Fruit fly (Drosophila melanogaster) whole organism, embryonic: ENCODE data around the gene CG44158.

ENCODE experiments used
- BEAF-32 ChIP-seq: fragments of 200-800 bp; sonication (Bioruptor generic); optimal IDR thresholded peaks from 3 replicates; lab custom pipeline; 2017; ENCODE audit warnings: missing biosample characterization, missing genetic modification characterization, mild to moderate bottlenecking, moderate library complexity, missing genetic modification reagents
- Bgb ChIP-seq: fragments of 200-800 bp; sonication (Bioruptor generic); IDR thresholded peaks from 2 replicates; pipeline ENCODE4 v1.3.6; 2022; ENCODE audit warnings: missing biosample characterization, missing genetic modification characterization; ENCODE audit not compliant: partially characterized antibody
- CG10267 ChIP-seq: fragments of 200-800 bp; sonication (Bioruptor generic); optimal IDR thresholded peaks from 2 replicates; lab custom pipeline; 2018; ENCODE audit warnings: missing biosample characterization, mild to moderate bottlenecking, missing genetic modification characterization, moderate library complexity
- CG10274 ChIP-seq: fragments of 200-800 bp; sonication (Bioruptor generic); optimal IDR thresholded peaks from 3 replicates; lab custom pipeline; 2017; ENCODE audit warnings: missing biosample characterization, mild to moderate bottlenecking, missing genetic modification characterization
- CG10462 ChIP-seq: fragments of 200-800 bp; sonication (Bioruptor generic); optimal IDR thresholded peaks from 2 replicates; lab custom pipeline; 2016; ENCODE audit warnings: missing biosample characterization, missing genetic modification characterization
- CG11696 ChIP-seq: fragments of 200-800 bp; sonication (Bioruptor generic); IDR thresholded peaks from 2 replicates; pipeline ENCODE4 v1.3.6; 2022; ENCODE audit warnings: missing biosample characterization, missing genetic modification characterization
- CG16813 ChIP-seq: fragments of 200-800 bp; sonication (Bioruptor generic); IDR thresholded peaks from 3 replicates; pipeline ENCODE4 v1.3.6; 2022; ENCODE audit warnings: missing biosample characterization, missing genetic modification characterization; ENCODE audit not compliant: partially characterized antibody
- CG2116 ChIP-seq: fragments of 200-800 bp; sonication (Bioruptor generic); optimal IDR thresholded peaks from 3 replicates; lab custom pipeline; 2018; ENCODE audit warnings: missing biosample characterization, mild to moderate bottlenecking, missing genetic modification characterization
- CG2889 ChIP-seq: fragments of 200-800 bp; sonication (Bioruptor generic); IDR thresholded peaks from 3 replicates; pipeline ENCODE4 v1.3.6; 2022; ENCODE audit warnings: missing biosample characterization, missing genetic modification characterization
- CG3163 ChIP-seq: fragments of 200-800 bp; sonication (Bioruptor generic); optimal IDR thresholded peaks from 3 replicates; lab custom pipeline; 2016; ENCODE audit warnings: missing biosample characterization, missing genetic modification characterization
- CG32532 ChIP-seq: fragments of 200-800 bp; sonication (Bioruptor generic); IDR thresholded peaks from 2 replicates; pipeline ENCODE4 v1.3.6; 2022; ENCODE audit warnings: missing biosample characterization, missing genetic modification characterization
- CG42726 ChIP-seq: fragments of 200-800 bp; sonication (Bioruptor generic); IDR thresholded peaks from 2 replicates; pipeline ENCODE4 v1.3.6; 2022; ENCODE audit warnings: missing biosample characterization, missing genetic modification characterization; ENCODE audit not compliant: partially characterized antibody
- CG4282 ChIP-seq: fragments of 200-800 bp; sonication (Bioruptor generic); optimal IDR thresholded peaks from 2 replicates; lab custom pipeline; 2016; ENCODE audit warnings: missing biosample characterization, missing genetic modification characterization
- CG4617 ChIP-seq: fragments of 200-800 bp; sonication (Bioruptor generic); optimal IDR thresholded peaks from 3 replicates; lab custom pipeline; 2016; ENCODE audit warnings: missing biosample characterization, missing genetic modification characterization, borderline replicate concordance
- CG4820 ChIP-seq: fragments of 200-800 bp; sonication (Bioruptor generic); optimal IDR thresholded peaks from 3 replicates; lab custom pipeline; 2016; ENCODE audit warnings: missing biosample characterization, missing genetic modification characterization
- CG7745 ChIP-seq: fragments of 200-800 bp; sonication (Bioruptor generic); optimal IDR thresholded peaks from 2 replicates; lab custom pipeline; 2018; ENCODE audit warnings: missing biosample characterization, mild to moderate bottlenecking, missing genetic modification characterization, moderate library complexity
- CG8478 ChIP-seq: fragments of >200 bp; optimal IDR thresholded peaks from 2 replicates; lab custom pipeline; 2018
- CG8924 ChIP-seq: fragments of 200-800 bp; optimal IDR thresholded peaks from 3 replicates; lab custom pipeline; 2019; ENCODE audit warnings: missing biosample characterization, mild to moderate bottlenecking, missing genetic modification characterization, moderate library complexity
- CG9797 ChIP-seq: fragments of 200-800 bp; sonication (Bioruptor generic); optimal IDR thresholded peaks from 3 replicates; lab custom pipeline; 2018; ENCODE audit warnings: missing biosample characterization, mild to moderate bottlenecking, missing genetic modification characterization
- CTCF ChIP-seq: fragments of 200-800 bp; sonication (Bioruptor generic); optimal IDR thresholded peaks from 2 replicates; lab custom pipeline; 2017; ENCODE audit warnings: missing biosample characterization, mild to moderate bottlenecking, missing genetic modification characterization, moderate library complexity
- Dad ChIP-seq: fragments of 200-800 bp; sonication (Bioruptor generic); optimal IDR thresholded peaks from 3 replicates; lab custom pipeline; 2016; ENCODE audit warnings: missing biosample characterization, missing genetic modification characterization
- Dp ChIP-seq: fragments of 200-800 bp; sonication (Bioruptor generic); optimal IDR thresholded peaks from 2 replicates; lab custom pipeline; 2018; ENCODE audit warnings: missing biosample characterization, mild to moderate bottlenecking, missing genetic modification characterization, moderate library complexity
- Dref ChIP-seq: fragments of 200-800 bp; sonication (Bioruptor generic); IDR thresholded peaks from 2 replicates; pipeline ENCODE4 v1.3.6; 2022; ENCODE audit warnings: missing biosample characterization, missing genetic modification characterization
- E2f2 ChIP-seq: fragments of 200-800 bp; sonication (Bioruptor generic); IDR thresholded peaks from 2 replicates; pipeline ENCODE4 v1.3.6; 2022; ENCODE audit warnings: missing biosample characterization, missing genetic modification characterization
- Ets65A ChIP-seq: fragments of 200-800 bp; sonication (Bioruptor generic); peaks from one replicate; lab custom pipeline; 2016; ENCODE audit warnings: missing biosample characterization, missing genetic modification characterization
- HmgZ ChIP-seq: fragments of 200-800 bp; sonication (Bioruptor generic); optimal IDR thresholded peaks from 2 replicates; lab custom pipeline; 2018; ENCODE audit warnings: missing biosample characterization, mild to moderate bottlenecking, missing genetic modification characterization
- Kr ChIP-seq: fragments of 200-800 bp; sonication (Bioruptor generic); optimal IDR thresholded peaks from 2 replicates; lab custom pipeline; 2017; ENCODE audit warnings: missing biosample characterization, mild to moderate bottlenecking, missing genetic modification characterization
- MBD-R2 ChIP-seq: fragments of 200-800 bp; sonication (Bioruptor generic); IDR thresholded peaks from 2 replicates; pipeline ENCODE4 v1.3.6; 2022; ENCODE audit warnings: missing biosample characterization, missing genetic modification characterization
- Med ChIP-seq: fragments of 200-800 bp; sonication (Bioruptor generic); peaks from one replicate; lab custom pipeline; 2016; ENCODE audit warnings: missing biosample characterization, missing genetic modification characterization, mild to moderate bottlenecking, inconsistent platforms, moderate library complexity
- Poxn ChIP-seq: fragments of 200-800 bp; sonication (Bioruptor generic); IDR thresholded peaks from 2 replicates; pipeline ENCODE4 v1.3.6; 2022; ENCODE audit warnings: missing biosample characterization, missing genetic modification characterization
- Scr ChIP-seq: fragments of 200-800 bp; sonication (Bioruptor generic); IDR thresholded peaks from 2 replicates; pipeline ENCODE4 v1.3.6; 2022; ENCODE audit warnings: missing biosample characterization, missing genetic modification characterization; ENCODE audit not compliant: partially characterized antibody
- Sin3A ChIP-seq: fragments of >200 bp; optimal IDR thresholded peaks from 2 replicates; lab custom pipeline; 2018
- Sox102F ChIP-seq: fragments of 200-800 bp; sonication (Bioruptor generic); optimal IDR thresholded peaks from 2 replicates; lab custom pipeline; 2018; ENCODE audit warnings: missing biosample characterization, mild to moderate bottlenecking, missing genetic modification characterization, moderate library complexity
- croc ChIP-seq: fragments of 200-800 bp; sonication (Bioruptor generic); conservative IDR thresholded peaks from 3 replicates; pipeline ENCODE4 v1.3.6; 2022; ENCODE audit warnings: missing biosample characterization, missing genetic modification characterization
- eyg ChIP-seq: fragments of 200-800 bp; sonication (Bioruptor generic); optimal IDR thresholded peaks from 3 replicates; lab custom pipeline; 2016; ENCODE audit warnings: missing biosample characterization, missing genetic modification characterization
- gcm ChIP-seq: fragments of 200-800 bp; sonication (Bioruptor generic); optimal IDR thresholded peaks from 2 replicates; lab custom pipeline; 2019; ENCODE audit warnings: missing biosample characterization, mild to moderate bottlenecking, missing genetic modification characterization, moderate library complexity
- gcm2 ChIP-seq: fragments of 200-800 bp; sonication (Bioruptor generic); optimal IDR thresholded peaks from 2 replicates; lab custom pipeline; 2016; ENCODE audit warnings: missing biosample characterization, missing genetic modification characterization
- gfzf ChIP-seq: fragments of 200-800 bp; sonication (Bioruptor generic); optimal IDR thresholded peaks from 2 replicates; lab custom pipeline; 2016; ENCODE audit warnings: missing biosample characterization, mild to moderate bottlenecking, missing genetic modification characterization, moderate library complexity
- lbe ChIP-seq: fragments of 200-800 bp; sonication (Bioruptor generic); optimal IDR thresholded peaks from 2 replicates; lab custom pipeline; 2016; ENCODE audit warnings: missing biosample characterization, mild to moderate bottlenecking, missing genetic modification characterization
- lmd ChIP-seq: fragments of 200-800 bp; sonication (Bioruptor generic); IDR thresholded peaks from 2 replicates; pipeline ENCODE4 v1.3.6; 2022; ENCODE audit warnings: missing biosample characterization, missing genetic modification characterization
- pzg ChIP-seq: fragments of 200-800 bp; sonication (Bioruptor generic); optimal IDR thresholded peaks from 3 replicates; lab custom pipeline; 2018; ENCODE audit warnings: missing biosample characterization, mild to moderate bottlenecking, missing genetic modification characterization, moderate library complexity
- ro ChIP-seq: fragments of 200-800 bp; sonication (Bioruptor generic); IDR thresholded peaks from 2 replicates; pipeline ENCODE4 v1.3.6; 2022; ENCODE audit warnings: missing biosample characterization, missing genetic modification characterization
- sens ChIP-seq: fragments of 200-800 bp; sonication (Bioruptor generic); peaks from one replicate; lab custom pipeline; 2016; ENCODE audit warnings: missing biosample characterization, missing genetic modification characterization
- so ChIP-seq: fragments of 200-800 bp; sonication (Bioruptor generic); IDR thresholded peaks from 3 replicates; pipeline ENCODE4 v1.3.6; 2022; ENCODE audit warnings: missing biosample characterization, missing genetic modification characterization
- trem ChIP-seq: fragments of 200-800 bp; optimal IDR thresholded peaks from 3 replicates; lab custom pipeline; 2019; ENCODE audit warnings: missing biosample characterization, mild to moderate bottlenecking, missing genetic modification characterization, moderate library complexity
- twi ChIP-seq: fragments of 200-800 bp; optimal IDR thresholded peaks from 2 replicates; lab custom pipeline; 2019; ENCODE audit warnings: missing biosample characterization, mild to moderate bottlenecking, missing genetic modification characterization, moderate library complexity
- wdn ChIP-seq: fragments of 200-800 bp; sonication (Bioruptor generic); IDR thresholded peaks from 2 replicates; pipeline ENCODE4 v1.3.6; 2022; ENCODE audit warnings: missing biosample characterization, missing genetic modification characterization
- wek ChIP-seq: fragments of 200-800 bp; sonication (Bioruptor generic); optimal IDR thresholded peaks from 3 replicates; lab custom pipeline; 2018; ENCODE audit warnings: missing biosample characterization, mild to moderate bottlenecking, missing genetic modification characterization, moderate library complexity
- yki ChIP-seq: fragments of >200 bp; optimal IDR thresholded peaks from 3 replicates; lab custom pipeline; 2018

CG44158 gene

dm6 chr3R:18250815-18251214 is 42.2 kb downstream of the CG44158 start, which contains the start of gene CG18598:
Gene CG18598 (plus strand): TSS chr3R:18251115.
- TF ChIP-seq Med (GFP tag; lab: Kevin White, UChicago) (peak; percentile 60), Ets65A (GFP tag; lab: Kevin White, UChicago) (peak; percentile 88), CG10462 (no peak), sens (GFP tag; lab: Kevin White, UChicago) (peak; percentile 34), twi (tag; lab: Kevin White, UChicago) (no peak), Bgb (GFP tag; lab: Robert Waterston, UW) (no peak)

dm6 chr3R:18251876-18252275 is 43.3 kb downstream of the CG44158 start:
- no peak for TF ChIP-seq CG42726 (GFP tag; lab: Robert Waterston, UW)
- peak; percentile 31 for TF ChIP-seq Ets65A (GFP tag; lab: Kevin White, UChicago)
- TF ChIP-seq CG8478 (lab: Kevin White, UChicago) = peak; percentile 53

- TF ChIP-seq pzg (GFP tag; lab: Kevin White, UChicago) = peak; percentile 62
- peak; percentile 41 for TF ChIP-seq CG2116 (GFP tag; lab: Kevin White, UChicago)
- TF ChIP-seq MBD-R2 = peak; percentile 85
- TF ChIP-seq E2f2 (GFP tag; lab: Robert Waterston, UW) = peak; percentile 94
- TF ChIP-seq Kr (GFP tag; lab: Kevin White, UChicago) = no peak
- TF ChIP-seq CG4820 = no peak
- no peak for TF ChIP-seq wdn
- TF ChIP-seq CG4617 (GFP tag; lab: Kevin White, UChicago) = peak; percentile 59
- TF ChIP-seq so (GFP tag; lab: Robert Waterston, UW) = no peak
- TF ChIP-seq ro = no peak
- peak; percentile 11 for TF ChIP-seq gfzf (GFP tag; lab: Kevin White, UChicago)
- TF ChIP-seq Dref = peak; percentile 68
- TF ChIP-seq CG2889 (GFP tag; lab: Robert Waterston, UW) = no peak
- peak; percentile 2 for TF ChIP-seq HmgZ (tag; lab: Kevin White, UChicago)
- TF ChIP-seq CG3163 (GFP tag; lab: Kevin White, UChicago) = no peak
- no peak for TF ChIP-seq lbe
- TF ChIP-seq Sox102F (GFP tag; lab: Kevin White, UChicago) = no peak
- TF ChIP-seq CG4282 (GFP tag; lab: Kevin White, UChicago) = no peak
- no peak for TF ChIP-seq CG10274 (GFP tag; lab: Kevin White, UChicago)
- peak; percentile 77 for TF ChIP-seq trem (tag; lab: Kevin White, UChicago)
- peak; percentile 43 for TF ChIP-seq BEAF-32 (GFP tag; lab: Kevin White, UChicago)
- peak; percentile 8 for TF ChIP-seq Sin3A (lab: Kevin White, UChicago)
- peak; percentile 15 for TF ChIP-seq CG10267 (tag; lab: Kevin White, UChicago)
- peak; percentile 32 for TF ChIP-seq Med (GFP tag; lab: Kevin White, UChicago)
- TF ChIP-seq gcm (GFP tag; lab: Kevin White, UChicago) = peak; percentile 50
- no peak for TF ChIP-seq wek (GFP tag; lab: Kevin White, UChicago)
- TF ChIP-seq CG7745 (tag; lab: Kevin White, UChicago) = no peak
- TF ChIP-seq Dad = no peak
- TF ChIP-seq CG8924 (tag; lab: Kevin White, UChicago) = no peak
- TF ChIP-seq lmd (GFP tag; lab: Robert Waterston, UW) = no peak
- no peak for TF ChIP-seq yki (lab: Kevin White, UChicago)
- TF ChIP-seq CTCF (GFP tag; lab: Kevin White, UChicago) = peak; percentile 10
- TF ChIP-seq CG11696 = no peak
- no peak for TF ChIP-seq eyg (GFP tag; lab: Kevin White, UChicago)
- no peak for TF ChIP-seq Poxn (GFP tag; lab: Robert Waterston, UW)
- no peak for TF ChIP-seq croc (GFP tag; lab: Robert Waterston, UW)
- peak; percentile 89 for TF ChIP-seq Dp (GFP tag; lab: Kevin White, UChicago)
- TF ChIP-seq CG32532 (GFP tag; lab: Robert Waterston, UW) = no peak
- TF ChIP-seq CG16813 = 0 out of 3 replicates have a peak, but pooled peaks have one; percentile 17
- no peak for TF ChIP-seq gcm2 (GFP tag; lab: Kevin White, UChicago)
- TF ChIP-seq CG9797 (GFP tag; lab: Kevin White, UChicago) = peak; percentile 0
- TF ChIP-seq Scr = 0 out of 2 replicates have a peak, but pooled peaks have one; percentile 25
Measured at dm6 chr3R:18252578-18252977, 44.0 kb downstream of the CG44158 start, which contains the start of gene CG12320. Gene CG12320 (minus strand): TSS chr3R:18252734.
